Worm (Caenorhabditis elegans) whole organism, L3 larva: ENCODE data around the gene F21C10.11.
A peak's percentile ranks its signal among the peaks of the same experiment; 100 is the strongest.

ENCODE experiments used
- R02D3.7 ChIP-seq: fragments of 150-350 bp; optimal IDR thresholded peaks from 2 replicates; lab custom pipeline; 2014; ENCODE audit warnings: missing biosample characterization, missing genetic modification characterization
- aly-2 ChIP-seq: fragments of 150-350 bp; optimal IDR thresholded peaks from 2 replicates; lab custom pipeline; 2014; ENCODE audit warnings: missing biosample characterization, missing genetic modification characterization
- ama-1 ChIP-seq: fragments of 150-350 bp; optimal IDR thresholded peaks from 2 replicates; lab custom pipeline; 2018
- ceh-28 ChIP-seq: fragments of 150-350 bp; optimal IDR thresholded peaks from 2 replicates; lab custom pipeline; 2014; ENCODE audit warnings: missing biosample characterization, missing genetic modification reagents, missing genetic modification characterization
- ceh-82 ChIP-seq: fragments of 150-350 bp; optimal IDR thresholded peaks from 2 replicates; lab custom pipeline; 2014; ENCODE audit warnings: missing biosample characterization, missing genetic modification characterization
- daf-12 ChIP-seq: fragments of 150-350 bp; optimal IDR thresholded peaks from 2 replicates; lab custom pipeline; 2014; ENCODE audit warnings: missing biosample characterization, missing genetic modification reagents, missing genetic modification characterization
- egl-27 ChIP-seq: sonication (generic microtip); optimal IDR thresholded peaks from 4 replicates; lab custom pipeline; 2017; ENCODE audit warnings: missing biosample characterization, missing genetic modification reagents, missing genetic modification characterization
- egl-5 ChIP-seq: fragments of 150-350 bp; optimal IDR thresholded peaks from 2 replicates; lab custom pipeline; 2017; ENCODE audit warnings: missing biosample characterization, missing genetic modification reagents, missing genetic modification characterization, inconsistent platforms
- elt-1 ChIP-seq: fragments of 150-350 bp; optimal IDR thresholded peaks from 2 replicates; lab custom pipeline; 2014; ENCODE audit warnings: missing biosample characterization, missing genetic modification characterization
- elt-2 ChIP-seq: sonication (generic microtip); optimal IDR thresholded peaks from 2 replicates; lab custom pipeline; 2016; ENCODE audit warnings: missing genetic modification reagents, mild to moderate bottlenecking, missing genetic modification characterization, missing compliant biosample characterization
- eor-1 ChIP-seq, 2 experiments: fragments of 150-350 bp; optimal IDR thresholded peaks; 2 replicates each; lab custom pipeline; 2014 to 2018; ENCODE audit warnings: missing biosample characterization in 2 of 2, missing genetic modification characterization in 2 of 2
- fkh-2 ChIP-seq: fragments of 150-350 bp; optimal IDR thresholded peaks from 2 replicates; lab custom pipeline; 2014; ENCODE audit warnings: missing biosample characterization, missing genetic modification reagents, missing genetic modification characterization
- jun-1 ChIP-seq: fragments of 150-350 bp; optimal IDR thresholded peaks from 2 replicates; lab custom pipeline; 2014; ENCODE audit warnings: missing biosample characterization, missing genetic modification reagents, missing genetic modification characterization
- lin-15B ChIP-seq: fragments of 150-350 bp; optimal IDR thresholded peaks from 2 replicates; lab custom pipeline; 2014; ENCODE audit warnings: missing biosample characterization, missing genetic modification characterization
- lin-39 ChIP-seq: fragments of 150-350 bp; optimal IDR thresholded peaks from 2 replicates; lab custom pipeline; 2018; ENCODE audit warnings: missing biosample characterization, missing genetic modification reagents, missing genetic modification characterization
- mdl-1 ChIP-seq: fragments of 150-350 bp; optimal IDR thresholded peaks from 2 replicates; lab custom pipeline; 2014; ENCODE audit warnings: missing biosample characterization, missing genetic modification characterization
- nfya-1 ChIP-seq: sonication (generic microtip); optimal IDR thresholded peaks from 2 replicates; lab custom pipeline; 2017; ENCODE audit warnings: missing genetic modification characterization, mild to moderate bottlenecking, missing compliant biosample characterization, antibody characterized with exemption, moderate library complexity; ENCODE audit not compliant: insufficient read depth
- nhr-11 ChIP-seq: fragments of 150-350 bp; optimal IDR thresholded peaks from 2 replicates; lab custom pipeline; 2014; ENCODE audit warnings: missing biosample characterization, missing genetic modification characterization
- nhr-12 ChIP-seq: fragments of 150-350 bp; optimal IDR thresholded peaks from 2 replicates; lab custom pipeline; 2014; ENCODE audit warnings: missing biosample characterization, missing genetic modification characterization
- nhr-23 ChIP-seq: fragments of 150-350 bp; optimal IDR thresholded peaks from 2 replicates; lab custom pipeline; 2014; ENCODE audit warnings: missing biosample characterization, missing genetic modification reagents, missing genetic modification characterization
- nhr-237 ChIP-seq: fragments of 150-350 bp; optimal IDR thresholded peaks from 2 replicates; lab custom pipeline; 2014; ENCODE audit warnings: missing biosample characterization, missing genetic modification characterization
- nhr-25 ChIP-seq: sonication (generic microtip); optimal IDR thresholded peaks from 2 replicates; lab custom pipeline; 2017; ENCODE audit warnings: missing biosample characterization, missing genetic modification characterization
- nhr-28 ChIP-seq: fragments of 150-350 bp; optimal IDR thresholded peaks from 2 replicates; lab custom pipeline; 2014; ENCODE audit warnings: missing biosample characterization, missing genetic modification characterization
- nhr-43 ChIP-seq: sonication (generic microtip); optimal IDR thresholded peaks from 2 replicates; lab custom pipeline; 2016; ENCODE audit warnings: mild to moderate bottlenecking, missing genetic modification characterization, missing compliant biosample characterization; ENCODE audit not compliant: poor library complexity, severe bottlenecking
- nhr-67 ChIP-seq: fragments of 150-350 bp; optimal IDR thresholded peaks from 2 replicates; lab custom pipeline; 2014; ENCODE audit warnings: missing biosample characterization, missing genetic modification characterization
- nhr-77 ChIP-seq: fragments of 150-350 bp; optimal IDR thresholded peaks from 2 replicates; lab custom pipeline; 2014; ENCODE audit warnings: missing biosample characterization, missing genetic modification characterization
- pha-4 ChIP-seq: fragments of 150-350 bp; optimal IDR thresholded peaks from 2 replicates; lab custom pipeline; 2014; ENCODE audit warnings: missing biosample characterization, missing genetic modification reagents, missing genetic modification characterization
- pqm-1 ChIP-seq: fragments of 150-350 bp; optimal IDR thresholded peaks from 2 replicates; lab custom pipeline; 2017; ENCODE audit warnings: missing biosample characterization, missing genetic modification characterization, inconsistent platforms
- sea-2 ChIP-seq: fragments of 150-350 bp; sonication (generic microtip); optimal IDR thresholded peaks from 4 replicates; lab custom pipeline; 2014; ENCODE audit warnings: missing biosample characterization, missing genetic modification reagents, missing genetic modification characterization
- snpc-4 ChIP-seq: fragments of 150-350 bp; optimal IDR thresholded peaks from 2 replicates; lab custom pipeline; 2014; ENCODE audit warnings: missing biosample characterization, missing genetic modification characterization
- tbx-2 ChIP-seq: sonication (generic microtip); optimal IDR thresholded peaks from 2 replicates; lab custom pipeline; 2016; ENCODE audit warnings: mild to moderate bottlenecking, missing genetic modification characterization, missing compliant biosample characterization
- unc-62 ChIP-seq: fragments of 150-350 bp; sonication (generic microtip); optimal IDR thresholded peaks from 4 replicates; lab custom pipeline; 2014; ENCODE audit warnings: missing biosample characterization, missing genetic modification reagents, missing genetic modification characterization
- ztf-11 ChIP-seq: fragments of 150-350 bp; optimal IDR thresholded peaks from 2 replicates; lab custom pipeline; 2014; ENCODE audit warnings: missing biosample characterization, missing genetic modification characterization
- ztf-4 ChIP-seq: fragments of 150-350 bp; optimal IDR thresholded peaks from 2 replicates; lab custom pipeline; 2014; ENCODE audit warnings: missing biosample characterization, missing genetic modification characterization

Gene F21C10.11

ce11 chrV:9123186-9123585 is at the start of gene F21C10.11:
Gene F21C10.11 (plus strand): TSS chrV:9123486.
- TF ChIP-seq elt-2 (tag; lab: Kevin White, UChicago) (no peak), pqm-1 (tag; lab: Kevin White, UChicago) (peak; percentile 26)
- TF ChIP-seq, all 47 proteins: peak for 1

- TF ChIP-seq pqm-1 (tag; lab: Kevin White, UChicago) = peak; percentile 92
- no peak for TF ChIP-seq nhr-77 (tag; lab: Kevin White, UChicago)
- no peak for TF ChIP-seq sea-2 (GFP tag; lab: Kevin White, UChicago)
- TF ChIP-seq snpc-4 (tag; lab: Kevin White, UChicago) = no peak
- TF ChIP-seq ama-1 (lab: Kevin White, UChicago) = peak; percentile 79
- TF ChIP-seq nhr-25 (tag; lab: Kevin White, UChicago) = peak; percentile 39
- TF ChIP-seq egl-27 (tag; lab: Kevin White, UChicago) = no peak
- peak; percentile 79 for TF ChIP-seq elt-2 (tag; lab: Kevin White, UChicago)
- TF ChIP-seq nhr-67 (tag; lab: Kevin White, UChicago) = no peak
- TF ChIP-seq nhr-43 (tag; lab: Kevin White, UChicago) = no peak
- no peak for TF ChIP-seq ztf-4 (tag; lab: Kevin White, UChicago)
- peak; percentile 66 for TF ChIP-seq aly-2
- no peak for TF ChIP-seq fkh-2 (tag; lab: Kevin White, UChicago)
- no peak for TF ChIP-seq nhr-12 (tag; lab: Kevin White, UChicago)
- no peak for TF ChIP-seq ceh-82 (tag; lab: Kevin White, UChicago)
- peak; percentile 68 for TF ChIP-seq jun-1 (tag; lab: Kevin White, UChicago)
- TF ChIP-seq lin-39 = no peak
- TF ChIP-seq ceh-28 = no peak
- no peak for TF ChIP-seq nhr-28 (tag; lab: Kevin White, UChicago)
- no peak for TF ChIP-seq daf-12
- TF ChIP-seq pha-4 (tag; lab: Kevin White, UChicago) = peak; percentile 74
- TF ChIP-seq tbx-2 (tag; lab: Kevin White, UChicago) = peak; percentile 2
- no peak for TF ChIP-seq eor-1 (tag; optimal IDR thresholded peaks at IDR 0.05; lab: Kevin White, UChicago)
Measured at ce11 chrV:9074360-9074834, 48.9 kb upstream of the F21C10.11 start.

ce11 chrV:9075827-9076226 is 47.5 kb upstream of the F21C10.11 start:
- TF ChIP-seq pha-4 (tag; lab: Kevin White, UChicago) (peak; percentile 90), nhr-11 (tag; lab: Kevin White, UChicago) (no peak), ztf-11 (no peak), egl-5 (no peak), pqm-1 (tag; lab: Kevin White, UChicago) (peak; percentile 41), nhr-237 (tag; lab: Kevin White, UChicago) (no peak), jun-1 (tag; lab: Kevin White, UChicago) (peak; percentile 25), elt-1 (no peak), nhr-25 (tag; lab: Kevin White, UChicago) (no peak), mdl-1 (tag; lab: Kevin White, UChicago) (peak; percentile 18), elt-2 (tag; lab: Kevin White, UChicago) (no peak), nhr-23 (tag; lab: Kevin White, UChicago) (no peak), eor-1 (tag; optimal IDR thresholded peaks at IDR 0.05; lab: Kevin White, UChicago) (no peak), fkh-2 (tag; lab: Kevin White, UChicago) (no peak), R02D3.7 (no peak), nfya-1 (tag; lab: Kevin White, UChicago) (peak; percentile 13), nhr-12 (tag; lab: Kevin White, UChicago) (no peak), unc-62 (GFP tag; lab: Kevin White, UChicago) (no peak)

- TF ChIP-seq jun-1 (tag; lab: Kevin White, UChicago) (no peak), nhr-12 (tag; lab: Kevin White, UChicago) (no peak), unc-62 (GFP tag; lab: Kevin White, UChicago) (no peak), daf-12 (no peak), lin-15B (no peak), ama-1 (lab: Kevin White, UChicago) (peak; percentile 2), elt-2 (tag; lab: Kevin White, UChicago) (peak; percentile 6), pha-4 (tag; lab: Kevin White, UChicago) (peak; percentile 26), nhr-237 (tag; lab: Kevin White, UChicago) (no peak)
Measured at ce11 chrV:9076273-9076672, 47.0 kb upstream of the F21C10.11 start, which contains the start of gene T27E4.7. Gene T27E4.7 (minus strand): TSS chrV:9076322.
